Worm (Caenorhabditis elegans) whole organism, young adult: ENCODE results near the gene nhr-25.

ENCODE experiments used
- B0019.2 ChIP-seq: fragments of 200-800 bp; sonication (Bioruptor generic); conservative IDR thresholded peaks from 2 replicates; pipeline ENCODE4 v1.3.6; 2022; ENCODE audit warnings: missing genetic modification reagents, missing genetic modification characterization, missing compliant biosample characterization
- B0035.1 ChIP-seq: sonication (generic microtip); optimal IDR thresholded peaks from 2 replicates; lab custom pipeline; 2016; ENCODE audit warnings: missing genetic modification characterization, mild to moderate bottlenecking, missing compliant biosample characterization, missing genotype, missing genetic modification reagents
- B0261.1 ChIP-seq: sonication (generic microtip); optimal IDR thresholded peaks from 2 replicates; lab custom pipeline; 2016; ENCODE audit warnings: mild to moderate bottlenecking, missing genetic modification characterization, moderate library complexity, missing compliant biosample characterization
- F22D6.2 ChIP-seq: sonication (generic microtip); optimal IDR thresholded peaks from 2 replicates; lab custom pipeline; 2016; ENCODE audit warnings: mild to moderate bottlenecking, missing genetic modification characterization, missing compliant biosample characterization
- F57C9.4 ChIP-seq: sonication (generic microtip); optimal IDR thresholded peaks from 2 replicates; lab custom pipeline; 2017; ENCODE audit warnings: mild to moderate bottlenecking, missing genetic modification characterization, missing compliant biosample characterization
- Y56A3A.18 ChIP-seq: fragments of 200-800 bp; sonication (Bioruptor generic); IDR thresholded peaks from 2 replicates; pipeline ENCODE4 v1.3.6; 2022; ENCODE audit warnings: missing genetic modification reagents, missing genetic modification characterization, missing compliant biosample characterization
- akir-1 ChIP-seq: fragments of 200-800 bp; sonication (Bioruptor generic); optimal IDR thresholded peaks from 2 replicates; lab custom pipeline; 2018; ENCODE audit warnings: mild to moderate bottlenecking, missing genetic modification characterization, moderate library complexity, missing compliant biosample characterization
- ceh-27 ChIP-seq: fragments of 200-800 bp; sonication (Bioruptor generic); optimal IDR thresholded peaks from 2 replicates; lab custom pipeline; 2018; ENCODE audit warnings: mild to moderate bottlenecking, missing genetic modification characterization, moderate library complexity, missing compliant biosample characterization
- ceh-40 ChIP-seq: fragments of 200-800 bp; sonication (Bioruptor generic); IDR thresholded peaks from 2 replicates; pipeline ENCODE4 v1.3.6; 2022; ENCODE audit warnings: missing genetic modification characterization, missing compliant biosample characterization
- ceh-91 ChIP-seq: fragments of 200-800 bp; sonication (Bioruptor generic); IDR thresholded peaks from 2 replicates; pipeline ENCODE4 v1.3.6; 2022; ENCODE audit warnings: missing genetic modification reagents, missing genetic modification characterization, missing compliant biosample characterization
- egrh-3 ChIP-seq: fragments of 200-800 bp; sonication (Bioruptor generic); IDR thresholded peaks from 2 replicates; pipeline ENCODE4 v1.3.6; 2022; ENCODE audit warnings: missing genetic modification reagents, missing genetic modification characterization, missing compliant biosample characterization
- ekl-4 ChIP-seq: fragments of 200-800 bp; sonication (Bioruptor generic); IDR thresholded peaks from 2 replicates; pipeline ENCODE4 v1.3.6; 2022; ENCODE audit warnings: missing genetic modification reagents, missing genetic modification characterization, missing compliant biosample characterization
- ets-4 ChIP-seq: fragments of 200-800 bp; sonication (Bioruptor generic); optimal IDR thresholded peaks from 2 replicates; lab custom pipeline; 2018; ENCODE audit warnings: mild to moderate bottlenecking, missing genetic modification characterization, missing compliant biosample characterization
- him-1 ChIP-seq: sonication (generic microtip); optimal IDR thresholded peaks from 2 replicates; lab custom pipeline; 2016; ENCODE audit warnings: missing genotype, missing genetic modification reagents, missing genetic modification characterization, missing compliant biosample characterization
- lin-26 ChIP-seq: fragments of 200-800 bp; sonication (Bioruptor generic); IDR thresholded peaks from 2 replicates; pipeline ENCODE4 v1.3.6; 2022; ENCODE audit warnings: missing genetic modification reagents, missing genetic modification characterization, missing compliant biosample characterization
- lin-40 ChIP-seq: sonication (generic microtip); optimal IDR thresholded peaks from 2 replicates; lab custom pipeline; 2016; ENCODE audit warnings: missing genetic modification characterization, mild to moderate bottlenecking, missing compliant biosample characterization, missing genotype, missing genetic modification reagents
- lin-54 ChIP-seq: fragments of 200-800 bp; sonication (Bioruptor generic); optimal IDR thresholded peaks from 2 replicates; lab custom pipeline; 2018; ENCODE audit warnings: mild to moderate bottlenecking, missing genetic modification characterization, missing compliant biosample characterization
- lsy-27 ChIP-seq: sonication (generic microtip); optimal IDR thresholded peaks from 2 replicates; lab custom pipeline; 2017; ENCODE audit warnings: missing genetic modification characterization, mild to moderate bottlenecking, missing compliant biosample characterization, antibody characterized with exemption, missing genotype, borderline replicate concordance; ENCODE audit not compliant: insufficient read depth
- madf-6 ChIP-seq: fragments of 200-800 bp; sonication (Bioruptor generic); IDR thresholded peaks from 2 replicates; pipeline ENCODE4 v1.3.6; 2022; ENCODE audit warnings: missing genetic modification reagents, missing genetic modification characterization, missing compliant biosample characterization
- nhr-120 ChIP-seq: fragments of 200-800 bp; sonication (Bioruptor generic); IDR thresholded peaks from 2 replicates; pipeline ENCODE4 v1.3.6; 2022; ENCODE audit warnings: missing genetic modification characterization, missing compliant biosample characterization
- nhr-179 ChIP-seq: sonication (generic microtip); optimal IDR thresholded peaks from 2 replicates; lab custom pipeline; 2016; ENCODE audit warnings: mild to moderate bottlenecking, missing genetic modification characterization, missing compliant biosample characterization
- nhr-80 ChIP-seq: sonication (generic microtip); optimal IDR thresholded peaks from 2 replicates; lab custom pipeline; 2016; ENCODE audit warnings: missing genetic modification characterization, missing compliant biosample characterization
- nhr-90 ChIP-seq: sonication (generic microtip); optimal IDR thresholded peaks from 2 replicates; lab custom pipeline; 2016; ENCODE audit warnings: missing genotype, mild to moderate bottlenecking, missing genetic modification characterization, missing compliant biosample characterization
- pbrm-1 ChIP-seq: fragments of 200-800 bp; sonication (Bioruptor generic); IDR thresholded peaks from 2 replicates; pipeline ENCODE4 v1.3.6; 2022; ENCODE audit warnings: missing genetic modification reagents, missing genetic modification characterization, missing compliant biosample characterization
- pha-4 ChIP-seq: fragments of 150-350 bp; sonication (generic microtip); optimal IDR thresholded peaks from 2 replicates; lab custom pipeline; 2014; ENCODE audit warnings: missing biosample characterization, missing genetic modification reagents, missing genetic modification characterization
- rcor-1 ChIP-seq: fragments of 200-800 bp; sonication (Bioruptor generic); IDR thresholded peaks from 2 replicates; pipeline ENCODE4 v1.3.6; 2022; ENCODE audit warnings: missing genetic modification reagents, missing genetic modification characterization, missing compliant biosample characterization
- sdz-38 ChIP-seq: sonication (generic microtip); optimal IDR thresholded peaks from 2 replicates; lab custom pipeline; 2016; ENCODE audit warnings: missing genotype, missing genetic modification characterization, missing compliant biosample characterization
- snpc-1.3 ChIP-seq: sonication (generic microtip); optimal IDR thresholded peaks from 2 replicates; lab custom pipeline; 2017; ENCODE audit warnings: missing genetic modification characterization, mild to moderate bottlenecking, missing compliant biosample characterization, antibody characterized with exemption, moderate library complexity, missing genotype, missing genetic modification reagents; ENCODE audit not compliant: insufficient read depth
- snpc-3.4 ChIP-seq: sonication (generic microtip); optimal IDR thresholded peaks from 2 replicates; lab custom pipeline; 2017; ENCODE audit warnings: missing genetic modification characterization, mild to moderate bottlenecking, missing compliant biosample characterization, antibody characterized with exemption, moderate library complexity, missing genotype, missing genetic modification reagents
- somi-1 ChIP-seq: fragments of 200-800 bp; sonication (Bioruptor generic); optimal IDR thresholded peaks from 2 replicates; lab custom pipeline; 2018; ENCODE audit warnings: mild to moderate bottlenecking, missing genetic modification characterization, missing compliant biosample characterization
- sptf-2 ChIP-seq: fragments of 200-800 bp; sonication (Bioruptor generic); optimal IDR thresholded peaks from 2 replicates; lab custom pipeline; 2018; ENCODE audit warnings: mild to moderate bottlenecking, missing genetic modification characterization, missing compliant biosample characterization
- tbx-9 ChIP-seq: sonication (generic microtip); optimal IDR thresholded peaks from 2 replicates; lab custom pipeline; 2016; ENCODE audit warnings: borderline replicate concordance, missing genetic modification characterization, inconsistent platforms, missing compliant biosample characterization
- zim-3 ChIP-seq: sonication (generic microtip); optimal IDR thresholded peaks from 2 replicates; lab custom pipeline; 2017; ENCODE audit warnings: mild to moderate bottlenecking, missing genetic modification characterization, moderate library complexity, missing compliant biosample characterization
- ztf-28 ChIP-seq: fragments of 200-800 bp; sonication (Bioruptor generic); IDR thresholded peaks from 2 replicates; pipeline ENCODE4 v1.3.6; 2022; ENCODE audit warnings: missing genetic modification reagents, missing genetic modification characterization, missing compliant biosample characterization

The nhr-25 gene

DNA sequence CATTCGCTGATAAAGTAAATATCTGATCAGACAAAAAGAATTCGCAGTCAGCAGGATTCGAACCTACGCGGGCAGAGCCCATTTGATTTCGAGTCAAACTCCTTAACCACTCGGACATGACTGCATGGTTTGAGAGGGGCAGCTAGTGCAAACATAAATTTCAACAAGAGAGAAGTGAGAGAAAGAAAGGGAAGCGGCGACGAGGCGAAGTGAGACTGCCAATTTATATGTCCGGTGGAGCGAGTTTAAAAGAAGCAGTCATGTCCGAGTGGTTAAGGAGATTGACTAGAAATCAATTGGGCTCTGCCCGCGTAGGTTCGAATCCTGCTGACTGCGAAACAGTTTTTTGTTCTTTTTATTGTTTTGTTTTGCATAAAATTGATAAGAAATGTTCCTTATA is 38.0 kb downstream of the nhr-25 start (continued):
- TF ChIP-seq ceh-91 (GFP tag; lab: Robert Waterston, UW) (0 out of 2 replicates have a peak, but pooled peaks have one; percentile 24), B0019.2 (GFP tag; lab: Robert Waterston, UW) (peak; percentile 51; the same call in 1 of the 2 replicates), B0261.1 (tag; lab: Kevin White, UChicago) (peak; percentile 100), F57C9.4 (tag; lab: Kevin White, UChicago) (peak; percentile 63), him-1 (tag; lab: Kevin White, UChicago) (peak; percentile 93), nhr-179 (peak; percentile 36), ceh-27 (GFP tag; lab: Kevin White, UChicago) (peak; percentile 87), nhr-90 (peak; percentile 91), Y56A3A.18 (GFP tag; lab: Robert Waterston, UW) (peak; percentile 94), ceh-40 (GFP tag; lab: Robert Waterston, UW) (peak; percentile 89), lsy-27 (peak; percentile 86), akir-1 (GFP tag; lab: Kevin White, UChicago) (peak; percentile 82), ztf-28 (GFP tag; lab: Robert Waterston, UW) (peak; percentile 86), egrh-3 (GFP tag; lab: Robert Waterston, UW) (peak; percentile 72), zim-3 (tag; lab: Kevin White, UChicago) (peak; percentile 96), nhr-120 (0 out of 2 replicates have a peak, but pooled peaks have one; percentile 74), F22D6.2 (tag; lab: Kevin White, UChicago) (peak; percentile 68)

DNA sequence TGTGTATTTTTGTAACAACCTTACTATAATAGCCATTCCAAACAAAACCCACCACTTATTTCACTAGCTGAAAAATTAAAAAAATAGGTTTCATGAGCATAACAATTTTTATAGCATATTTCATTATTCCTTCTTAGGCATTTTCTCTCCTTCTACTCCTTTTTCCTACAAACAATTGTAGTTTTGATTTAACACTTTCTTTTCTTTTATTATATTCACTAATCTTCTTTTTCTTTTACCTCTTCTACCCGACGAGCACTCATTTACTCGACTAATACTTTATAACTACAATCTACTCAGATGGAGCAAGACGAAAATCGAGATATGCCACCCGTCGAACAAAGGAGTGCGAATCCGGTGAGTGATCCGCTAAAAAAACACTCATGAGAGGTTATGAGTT is 40.0 kb downstream of the nhr-25 start, which contains the start of gene C53C7.3:
Gene C53C7.3, plus strand, starts transcription at position 301 of the 400 bp plus-strand sequence.
- TF ChIP-seq lin-54 (no peak), somi-1 (GFP tag; lab: Kevin White, UChicago) (no peak), madf-6 (no peak), lin-40 (tag; lab: Kevin White, UChicago) (no peak), tbx-9 (tag; lab: Kevin White, UChicago) (no peak)

DNA sequence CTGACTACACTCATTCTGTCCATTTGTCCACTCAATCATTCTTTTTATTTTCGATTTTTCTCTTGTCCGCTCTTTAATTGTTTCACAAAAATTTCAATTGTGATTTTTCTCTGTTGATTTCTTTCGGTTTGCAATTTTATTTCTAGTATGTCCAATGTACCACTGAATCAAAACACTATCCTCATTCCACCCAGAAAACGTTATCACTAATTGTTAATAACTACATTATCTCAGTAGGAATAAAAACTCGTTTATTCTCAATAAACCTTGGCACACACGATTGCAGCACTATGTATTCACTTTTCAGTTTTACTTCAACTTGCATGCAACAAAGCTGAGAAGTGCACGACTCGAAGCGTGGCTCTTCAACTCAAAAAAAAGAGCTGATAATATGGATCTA is 43.1 kb downstream of the nhr-25 start, which contains the start of gene K03A11.1:
Gene K03A11.1, plus strand, starts transcription at position 301 of the 400 bp plus-strand sequence.
- TF ChIP-seq pbrm-1 (GFP tag; lab: Robert Waterston, UW) (no peak), ets-4 (GFP tag; lab: Kevin White, UChicago) (no peak)

DNA sequence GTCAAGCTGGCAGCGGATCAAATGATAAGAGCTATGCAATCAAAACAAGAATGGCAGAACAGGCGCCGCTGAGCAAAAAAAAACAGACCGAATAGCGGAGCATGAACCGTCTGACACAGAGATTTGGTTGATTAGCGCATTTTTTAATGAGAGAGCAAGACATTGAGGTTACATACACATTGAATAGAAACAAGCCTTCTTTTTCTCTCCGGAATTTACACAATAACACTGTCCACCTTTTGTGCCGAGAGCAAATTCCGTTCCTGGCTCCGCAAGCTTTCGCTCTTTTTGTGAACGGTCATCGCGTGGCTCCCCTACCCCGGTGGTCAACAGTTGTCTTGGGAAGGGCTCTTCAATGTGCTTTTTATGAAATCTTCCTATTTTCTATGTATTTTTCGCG is 47.3 kb downstream of the nhr-25 start, which contains the start of gene K03A11.6:
Gene K03A11.6, plus strand, starts transcription at position 301 of the 400 bp plus-strand sequence.
- no peak for TF ChIP-seq pha-4
- TF ChIP-seq lin-26 (GFP tag; lab: Robert Waterston, UW) = no peak
- no peak for TF ChIP-seq B0035.1 (tag; lab: Kevin White, UChicago)
- no peak for TF ChIP-seq ekl-4 (GFP tag; lab: Robert Waterston, UW)
- TF ChIP-seq snpc-3.4 (tag; lab: Kevin White, UChicago) = no peak

DNA sequence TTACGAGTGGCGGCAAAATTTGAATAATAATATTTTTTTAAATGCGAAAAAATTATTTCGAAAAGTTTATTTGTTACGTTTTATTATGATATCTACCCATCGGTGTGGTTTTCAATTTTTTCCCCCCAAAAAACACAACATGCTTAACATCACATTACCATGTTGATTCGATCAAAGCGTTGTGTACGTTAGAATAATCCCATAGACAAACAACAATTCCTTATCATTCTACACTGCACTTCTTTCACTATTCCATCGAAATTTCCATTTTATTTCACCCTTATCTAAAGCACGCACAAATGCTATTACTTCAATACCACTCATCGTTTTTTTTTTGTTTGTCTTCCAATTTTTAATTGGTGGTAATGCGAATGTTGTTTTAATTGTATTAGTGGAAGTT is 51.7 kb downstream of the nhr-25 start:
- peak; percentile 82 for TF ChIP-seq nhr-80 (tag; lab: Kevin White, UChicago)
- TF ChIP-seq egrh-3 (GFP tag; lab: Robert Waterston, UW) = no peak

DNA sequence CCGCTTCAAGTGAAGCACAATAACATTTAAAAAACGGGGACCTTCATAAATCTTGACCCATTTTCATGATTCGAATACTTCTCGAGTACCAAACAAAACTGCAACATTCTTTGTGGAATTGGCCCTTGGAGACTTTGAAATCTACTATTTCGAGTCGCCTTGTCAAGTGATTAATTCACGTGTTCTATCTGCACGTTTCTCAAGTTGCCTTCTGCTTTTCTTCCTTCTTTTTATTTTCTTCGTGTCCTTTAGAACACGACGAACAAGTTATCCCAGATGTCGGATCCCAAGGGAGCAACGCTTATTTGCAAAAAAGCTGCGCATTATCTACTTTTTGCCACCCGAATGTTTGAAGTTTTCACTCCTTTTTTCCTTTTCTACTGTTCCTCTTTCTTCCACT is 53.1 kb downstream of the nhr-25 start:
- TF ChIP-seq snpc-1.3 (tag; lab: Kevin White, UChicago) (no peak), sptf-2 (GFP tag; lab: Kevin White, UChicago) (no peak), sdz-38 (tag; lab: Kevin White, UChicago) (no peak), rcor-1 (no peak)
